Worm (Caenorhabditis elegans) whole organism, L3 larva: ENCODE results near the gene clec-215.

ENCODE experiments used
- ceh-82 ChIP-seq: fragments of 150-350 bp; optimal IDR thresholded peaks from 2 replicates; lab custom pipeline; 2014; ENCODE audit warnings: missing biosample characterization, missing genetic modification characterization
- nhr-11 ChIP-seq: fragments of 150-350 bp; optimal IDR thresholded peaks from 2 replicates; lab custom pipeline; 2014; ENCODE audit warnings: missing biosample characterization, missing genetic modification characterization
- nhr-67 ChIP-seq: fragments of 150-350 bp; optimal IDR thresholded peaks from 2 replicates; lab custom pipeline; 2014; ENCODE audit warnings: missing biosample characterization, missing genetic modification characterization
- unc-62 ChIP-seq: fragments of 150-350 bp; sonication (generic microtip); optimal IDR thresholded peaks from 4 replicates; lab custom pipeline; 2014; ENCODE audit warnings: missing biosample characterization, missing genetic modification reagents, missing genetic modification characterization
- zag-1 ChIP-seq: fragments of 150-350 bp; optimal IDR thresholded peaks from 2 replicates; lab custom pipeline; 2014; ENCODE audit warnings: missing biosample characterization, missing genetic modification characterization
- ztf-4 ChIP-seq: fragments of 150-350 bp; optimal IDR thresholded peaks from 2 replicates; lab custom pipeline; 2014; ENCODE audit warnings: missing biosample characterization, missing genetic modification characterization

DNA sequence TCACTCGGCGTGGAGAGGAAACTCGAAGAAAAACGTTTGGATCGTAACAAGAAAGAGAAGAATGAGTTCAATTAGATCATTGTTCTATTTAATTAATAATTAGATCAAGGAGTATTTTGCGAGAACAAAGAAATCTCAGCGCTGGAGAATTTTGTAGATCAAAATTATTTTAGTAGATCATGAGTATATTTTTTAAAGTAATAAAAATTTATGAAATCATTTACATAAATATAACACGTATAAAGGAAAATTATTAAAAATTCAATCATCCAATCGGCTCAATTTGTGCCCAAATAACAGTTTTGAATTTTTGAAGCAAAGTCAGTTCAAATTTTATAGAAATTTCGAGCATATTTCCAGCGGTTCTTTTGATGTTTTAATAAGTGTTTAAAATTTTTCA is 12.0 kb downstream of the clec-215 start, which contains the start of gene C50E3.13:
- no peak for TF ChIP-seq unc-62
- TF ChIP-seq nhr-11 (tag; lab: Kevin White, UChicago): no peak
- no peak for TF ChIP-seq nhr-67 (tag; lab: Kevin White, UChicago)
- no peak for TF ChIP-seq ceh-82 (tag; lab: Kevin White, UChicago)
- no peak for TF ChIP-seq ztf-4 (tag; lab: Kevin White, UChicago)
- TF ChIP-seq zag-1 (tag; lab: Kevin White, UChicago): no peak
